Fruit fly (Drosophila melanogaster): ENCODE data around the gene CG18281.

- TF ChIP-seq sv (GFP tag; optimal IDR thresholded peaks at IDR 0.05), result no peak
- no peak for TF ChIP-seq ey (GFP tag; optimal IDR thresholded peaks at IDR 0.05)
- TF ChIP-seq usp (GFP tag; optimal IDR thresholded peaks at IDR 0.05), result no peak
- no peak for TF ChIP-seq psq (GFP tag; optimal IDR thresholded peaks at IDR 0.05)
- TF ChIP-seq Jra (GFP tag; optimal IDR thresholded peaks at IDR 0.05), result no peak
- no peak for TF ChIP-seq h (GFP tag; optimal IDR thresholded peaks at IDR 0.05)
- TF ChIP-seq tai (GFP tag; optimal IDR thresholded peaks at IDR 0.05), result no peak
- no peak for TF ChIP-seq pan (optimal IDR thresholded peaks at IDR 0.05)
- TF ChIP-seq dsf (GFP tag; optimal IDR thresholded peaks at IDR 0.05; ENCODE audit: borderline replicate concordance), result no peak
- TF ChIP-seq OdsH (GFP tag; optimal IDR thresholded peaks at IDR 0.05), result no peak
- TF ChIP-seq br (GFP tag; optimal IDR thresholded peaks at IDR 0.05), result no peak
- no peak for TF ChIP-seq Vsx2 (GFP tag; optimal IDR thresholded peaks at IDR 0.05; ENCODE audit: partially characterized antibody)
Observed at dm6 chr3L:20537655-20538300, 38.1 kb downstream of the CG18281 start.
